Worm (Caenorhabditis elegans) whole organism, L3 larva: Measurements from ENCODE around the gene Y43B11AL.1.

ENCODE experiments used
- R02D3.7 ChIP-seq: fragments of 150-350 bp; optimal IDR thresholded peaks from 2 replicates; lab custom pipeline; 2014; ENCODE audit warnings: missing biosample characterization, missing genetic modification characterization
- ZK546.5 ChIP-seq: sonication (generic microtip); optimal IDR thresholded peaks from 2 replicates; lab custom pipeline; 2017; ENCODE audit warnings: missing biosample characterization, missing genetic modification characterization
- aly-2 ChIP-seq: fragments of 150-350 bp; optimal IDR thresholded peaks from 2 replicates; lab custom pipeline; 2014; ENCODE audit warnings: missing biosample characterization, missing genetic modification characterization
- ama-1 ChIP-seq: fragments of 150-350 bp; optimal IDR thresholded peaks from 2 replicates; lab custom pipeline; 2018
- ceh-16 ChIP-seq: sonication (generic microtip); optimal IDR thresholded peaks from 2 replicates; lab custom pipeline; 2017; ENCODE audit warnings: missing biosample characterization, missing genetic modification characterization
- ceh-28 ChIP-seq: fragments of 150-350 bp; optimal IDR thresholded peaks from 2 replicates; lab custom pipeline; 2014; ENCODE audit warnings: missing biosample characterization, missing genetic modification reagents, missing genetic modification characterization
- ceh-82 ChIP-seq: fragments of 150-350 bp; optimal IDR thresholded peaks from 2 replicates; lab custom pipeline; 2014; ENCODE audit warnings: missing biosample characterization, missing genetic modification characterization
- ceh-9 ChIP-seq: sonication (generic microtip); optimal IDR thresholded peaks from 2 replicates; lab custom pipeline; 2018; ENCODE audit warnings: missing biosample characterization, missing genetic modification characterization
- daf-12 ChIP-seq: fragments of 150-350 bp; optimal IDR thresholded peaks from 2 replicates; lab custom pipeline; 2014; ENCODE audit warnings: missing biosample characterization, missing genetic modification reagents, missing genetic modification characterization
- egl-27 ChIP-seq: sonication (generic microtip); optimal IDR thresholded peaks from 4 replicates; lab custom pipeline; 2017; ENCODE audit warnings: missing biosample characterization, missing genetic modification reagents, missing genetic modification characterization
- egl-5 ChIP-seq: fragments of 150-350 bp; optimal IDR thresholded peaks from 2 replicates; lab custom pipeline; 2017; ENCODE audit warnings: missing biosample characterization, missing genetic modification reagents, missing genetic modification characterization, inconsistent platforms
- elt-1 ChIP-seq: fragments of 150-350 bp; optimal IDR thresholded peaks from 2 replicates; lab custom pipeline; 2014; ENCODE audit warnings: missing biosample characterization, missing genetic modification characterization
- elt-2 ChIP-seq: sonication (generic microtip); optimal IDR thresholded peaks from 2 replicates; lab custom pipeline; 2016; ENCODE audit warnings: missing genetic modification reagents, mild to moderate bottlenecking, missing genetic modification characterization, missing compliant biosample characterization
- elt-3 ChIP-seq, 3 experiments: fragments of 150-350 bp in 1 of 3; sonication (generic microtip) in 2 of 3; optimal IDR thresholded peaks; 2 replicates in 2 of 3; 4 replicates in 1 of 3; lab custom pipeline; 2014 to 2017; ENCODE audit warnings: missing biosample characterization in 3 of 3, missing genetic modification characterization in 3 of 3
- eor-1 ChIP-seq, 2 experiments: fragments of 150-350 bp; optimal IDR thresholded peaks; 2 replicates each; lab custom pipeline; 2014 to 2018; ENCODE audit warnings: missing biosample characterization in 2 of 2, missing genetic modification characterization in 2 of 2
- fkh-10 ChIP-seq: sonication (generic microtip); optimal IDR thresholded peaks from 2 replicates; lab custom pipeline; 2017; ENCODE audit warnings: missing biosample characterization, missing genetic modification reagents, missing genetic modification characterization
- fkh-2 ChIP-seq: fragments of 150-350 bp; optimal IDR thresholded peaks from 2 replicates; lab custom pipeline; 2014; ENCODE audit warnings: missing biosample characterization, missing genetic modification reagents, missing genetic modification characterization
- fos-1 ChIP-seq: fragments of 150-350 bp; optimal IDR thresholded peaks from 2 replicates; lab custom pipeline; 2014; ENCODE audit warnings: missing biosample characterization, missing genetic modification characterization
- hmg-11 ChIP-seq: sonication (generic microtip); optimal IDR thresholded peaks from 2 replicates; lab custom pipeline; 2016; ENCODE audit warnings: missing genetic modification characterization, missing compliant biosample characterization
- jun-1 ChIP-seq: fragments of 150-350 bp; optimal IDR thresholded peaks from 2 replicates; lab custom pipeline; 2014; ENCODE audit warnings: missing biosample characterization, missing genetic modification reagents, missing genetic modification characterization
- lin-15B ChIP-seq: fragments of 150-350 bp; optimal IDR thresholded peaks from 2 replicates; lab custom pipeline; 2014; ENCODE audit warnings: missing biosample characterization, missing genetic modification characterization
- lin-39 ChIP-seq: fragments of 150-350 bp; optimal IDR thresholded peaks from 2 replicates; lab custom pipeline; 2018; ENCODE audit warnings: missing biosample characterization, missing genetic modification reagents, missing genetic modification characterization
- lsy-12 ChIP-seq: sonication (generic microtip); optimal IDR thresholded peaks from 2 replicates; lab custom pipeline; 2016; ENCODE audit warnings: mild to moderate bottlenecking, missing genetic modification characterization, missing compliant biosample characterization
- mdl-1 ChIP-seq: fragments of 150-350 bp; optimal IDR thresholded peaks from 2 replicates; lab custom pipeline; 2014; ENCODE audit warnings: missing biosample characterization, missing genetic modification characterization
- mml-1 ChIP-seq: fragments of 150-350 bp; sonication (generic microtip); optimal IDR thresholded peaks from 3 replicates; lab custom pipeline; 2014; ENCODE audit warnings: missing biosample characterization, missing genetic modification characterization
- nfya-1 ChIP-seq: sonication (generic microtip); optimal IDR thresholded peaks from 2 replicates; lab custom pipeline; 2017; ENCODE audit warnings: missing genetic modification characterization, mild to moderate bottlenecking, missing compliant biosample characterization, antibody characterized with exemption, moderate library complexity; ENCODE audit not compliant: insufficient read depth
- nhr-11 ChIP-seq: fragments of 150-350 bp; optimal IDR thresholded peaks from 2 replicates; lab custom pipeline; 2014; ENCODE audit warnings: missing biosample characterization, missing genetic modification characterization
- nhr-12 ChIP-seq: fragments of 150-350 bp; optimal IDR thresholded peaks from 2 replicates; lab custom pipeline; 2014; ENCODE audit warnings: missing biosample characterization, missing genetic modification characterization
- nhr-23 ChIP-seq: fragments of 150-350 bp; optimal IDR thresholded peaks from 2 replicates; lab custom pipeline; 2014; ENCODE audit warnings: missing biosample characterization, missing genetic modification reagents, missing genetic modification characterization
- nhr-237 ChIP-seq: fragments of 150-350 bp; optimal IDR thresholded peaks from 2 replicates; lab custom pipeline; 2014; ENCODE audit warnings: missing biosample characterization, missing genetic modification characterization
- nhr-25 ChIP-seq: sonication (generic microtip); optimal IDR thresholded peaks from 2 replicates; lab custom pipeline; 2017; ENCODE audit warnings: missing biosample characterization, missing genetic modification characterization
- nhr-28 ChIP-seq: fragments of 150-350 bp; optimal IDR thresholded peaks from 2 replicates; lab custom pipeline; 2014; ENCODE audit warnings: missing biosample characterization, missing genetic modification characterization
- nhr-43 ChIP-seq: sonication (generic microtip); optimal IDR thresholded peaks from 2 replicates; lab custom pipeline; 2016; ENCODE audit warnings: mild to moderate bottlenecking, missing genetic modification characterization, missing compliant biosample characterization; ENCODE audit not compliant: poor library complexity, severe bottlenecking
- nhr-67 ChIP-seq: fragments of 150-350 bp; optimal IDR thresholded peaks from 2 replicates; lab custom pipeline; 2014; ENCODE audit warnings: missing biosample characterization, missing genetic modification characterization
- nhr-76 ChIP-seq: fragments of 150-350 bp; sonication (generic microtip); optimal IDR thresholded peaks from 5 replicates; lab custom pipeline; 2014; ENCODE audit warnings: missing biosample characterization, missing genetic modification characterization
- nhr-77 ChIP-seq: fragments of 150-350 bp; optimal IDR thresholded peaks from 2 replicates; lab custom pipeline; 2014; ENCODE audit warnings: missing biosample characterization, missing genetic modification characterization
- pha-4 ChIP-seq: fragments of 150-350 bp; optimal IDR thresholded peaks from 2 replicates; lab custom pipeline; 2014; ENCODE audit warnings: missing biosample characterization, missing genetic modification reagents, missing genetic modification characterization
- pqm-1 ChIP-seq: fragments of 150-350 bp; optimal IDR thresholded peaks from 2 replicates; lab custom pipeline; 2017; ENCODE audit warnings: missing biosample characterization, missing genetic modification characterization, inconsistent platforms
- sea-2 ChIP-seq: fragments of 150-350 bp; sonication (generic microtip); optimal IDR thresholded peaks from 4 replicates; lab custom pipeline; 2014; ENCODE audit warnings: missing biosample characterization, missing genetic modification reagents, missing genetic modification characterization
- skn-1 ChIP-seq: fragments of 150-350 bp; optimal IDR thresholded peaks from 2 replicates; lab custom pipeline; 2014; ENCODE audit warnings: missing biosample characterization, missing genetic modification characterization
- snpc-4 ChIP-seq: fragments of 150-350 bp; optimal IDR thresholded peaks from 2 replicates; lab custom pipeline; 2014; ENCODE audit warnings: missing biosample characterization, missing genetic modification characterization
- tbx-2 ChIP-seq: sonication (generic microtip); optimal IDR thresholded peaks from 2 replicates; lab custom pipeline; 2016; ENCODE audit warnings: mild to moderate bottlenecking, missing genetic modification characterization, missing compliant biosample characterization
- unc-39 ChIP-seq: sonication (generic microtip); optimal IDR thresholded peaks from 4 replicates; lab custom pipeline; 2017; ENCODE audit warnings: missing biosample characterization, missing genetic modification characterization
- unc-62 ChIP-seq: fragments of 150-350 bp; sonication (generic microtip); optimal IDR thresholded peaks from 4 replicates; lab custom pipeline; 2014; ENCODE audit warnings: missing biosample characterization, missing genetic modification reagents, missing genetic modification characterization
- zag-1 ChIP-seq: fragments of 150-350 bp; optimal IDR thresholded peaks from 2 replicates; lab custom pipeline; 2014; ENCODE audit warnings: missing biosample characterization, missing genetic modification characterization
- ztf-11 ChIP-seq: fragments of 150-350 bp; optimal IDR thresholded peaks from 2 replicates; lab custom pipeline; 2014; ENCODE audit warnings: missing biosample characterization, missing genetic modification characterization
- ztf-4 ChIP-seq: fragments of 150-350 bp; optimal IDR thresholded peaks from 2 replicates; lab custom pipeline; 2014; ENCODE audit warnings: missing biosample characterization, missing genetic modification characterization

Y43B11AL.1 gene

DNA sequence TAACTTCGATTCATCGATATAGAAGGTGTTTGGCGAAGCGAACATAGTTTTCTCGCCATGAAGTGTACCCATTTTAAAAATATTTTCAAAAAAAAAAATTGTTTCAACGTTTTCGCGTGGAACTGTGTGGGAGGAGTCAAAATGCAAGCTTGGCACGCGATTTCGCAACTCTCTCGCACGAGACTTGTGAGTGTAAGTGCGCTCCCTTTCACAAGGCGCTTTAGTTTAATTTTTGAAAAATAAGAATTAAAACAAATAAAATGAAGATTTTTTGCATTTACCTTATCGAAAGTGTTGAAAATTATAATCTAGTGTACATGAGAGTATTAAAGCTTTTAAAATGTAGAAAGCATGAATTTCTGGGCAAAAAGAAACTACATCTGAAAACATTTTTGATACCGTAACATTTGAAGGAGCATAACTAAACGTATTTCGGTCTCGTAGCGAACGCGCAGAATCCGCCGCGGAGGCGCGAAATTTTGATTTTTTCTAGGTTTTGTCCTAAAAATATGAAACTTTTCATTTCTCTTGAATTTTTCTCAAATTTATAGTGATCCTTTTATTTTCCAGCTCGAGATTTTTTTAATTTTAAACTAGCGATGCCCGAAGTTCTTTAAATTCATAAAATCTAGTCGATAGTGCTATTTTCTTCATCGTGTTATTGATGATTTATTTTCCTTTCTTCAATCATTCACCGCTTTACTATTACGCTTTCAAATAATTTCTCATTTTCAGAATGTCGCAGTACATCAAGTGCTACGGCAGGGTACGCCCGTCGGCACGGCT is 25.5 kb upstream of the Y43B11AL.1 start, which contains the start of the genes cogc-2 and klp-18:
Gene cogc-2 (minus strand): TSS at position 105 of the 786 bp plus-strand sequence.
Gene klp-18 (plus strand): TSS at position 736 of the 786 bp plus-strand sequence.
- peak; percentile 79 for TF ChIP-seq nhr-43
- peak; percentile 87 for TF ChIP-seq skn-1 (tag; lab: Kevin White, UChicago)
- TF ChIP-seq unc-39 (tag; lab: Kevin White, UChicago), result no peak
- peak; percentile 47 for TF ChIP-seq elt-2 (tag; lab: Kevin White, UChicago)
- TF ChIP-seq ZK546.5 (tag; lab: Kevin White, UChicago), result no peak
- TF ChIP-seq ama-1 (lab: Kevin White, UChicago), result no peak
- TF ChIP-seq mdl-1, result no peak
- no peak for TF ChIP-seq sea-2 (GFP tag; lab: Kevin White, UChicago)
- TF ChIP-seq ceh-16 (tag; lab: Kevin White, UChicago), result no peak
- TF ChIP-seq nhr-237 (tag; lab: Kevin White, UChicago), result no peak
- TF ChIP-seq elt-1 (tag; lab: Kevin White, UChicago), result no peak
- peak; percentile 58 for TF ChIP-seq R02D3.7
- TF ChIP-seq eor-1 (tag; optimal IDR thresholded peaks at IDR 0.05; lab: Kevin White, UChicago), result no peak
- peak; percentile 79 for TF ChIP-seq egl-5
- peak; percentile 30 for TF ChIP-seq tbx-2 (tag; lab: Kevin White, UChicago)
- TF ChIP-seq unc-62 (GFP tag; lab: Kevin White, UChicago), result no peak
- no peak for TF ChIP-seq daf-12 (tag; lab: Kevin White, UChicago)
- peak; percentile 68 for TF ChIP-seq lsy-12
- no peak for TF ChIP-seq nhr-12
- no peak for TF ChIP-seq nhr-11 (tag; lab: Kevin White, UChicago)
- TF ChIP-seq snpc-4 (tag; lab: Kevin White, UChicago), result peak; percentile 83
- no peak for TF ChIP-seq egl-27
- no peak for TF ChIP-seq nhr-76 (tag; lab: Kevin White, UChicago)
- peak; percentile 88 for TF ChIP-seq nfya-1 (tag; lab: Kevin White, UChicago)
- TF ChIP-seq fkh-10, result peak; percentile 38
- peak; percentile 85 for TF ChIP-seq nhr-23 (tag; lab: Kevin White, UChicago)
- TF ChIP-seq ztf-11 (tag; lab: Kevin White, UChicago), result no peak
- TF ChIP-seq fos-1 (tag; lab: Kevin White, UChicago), result no peak
- TF ChIP-seq nhr-28 (tag; lab: Kevin White, UChicago), result no peak
- no peak for TF ChIP-seq zag-1 (tag; lab: Kevin White, UChicago)
- TF ChIP-seq hmg-11 (tag; lab: Kevin White, UChicago), result peak; percentile 91
- peak; percentile 36 for TF ChIP-seq pqm-1 (tag; lab: Kevin White, UChicago)
- no peak for TF ChIP-seq nhr-77
- TF ChIP-seq fkh-2 (tag; lab: Kevin White, UChicago), result no peak
- peak; percentile 80 for TF ChIP-seq nhr-25 (tag; lab: Kevin White, UChicago)
- TF ChIP-seq elt-3 (tag; optimal IDR thresholded peaks at IDR 0.05; lab: Kevin White, UChicago), result no peak
- TF ChIP-seq ceh-9, result no peak
- no peak for TF ChIP-seq mml-1 (tag; lab: Kevin White, UChicago)
- no peak for TF ChIP-seq nhr-67 (tag; lab: Kevin White, UChicago)
- TF ChIP-seq pha-4 (tag; lab: Kevin White, UChicago), result peak; percentile 93
- TF ChIP-seq ceh-28, result peak; percentile 39
- TF ChIP-seq ztf-4 (tag; lab: Kevin White, UChicago), result no peak
- no peak for TF ChIP-seq aly-2
- peak; percentile 30 for TF ChIP-seq ceh-82 (tag; lab: Kevin White, UChicago)
- peak; percentile 32 for TF ChIP-seq lin-39 (tag; lab: Kevin White, UChicago)
- peak; percentile 27 for TF ChIP-seq jun-1
- TF ChIP-seq lin-15B, result peak; percentile 89
